Worm (Caenorhabditis elegans) whole organism, L1 larva: ENCODE measurements around the gene ugt-47.
"Not testable (repeated sequence)": the region's sequence is repeated elsewhere in the genome, so short reads cannot be mapped to it uniquely, and the experiment has no call there.

Experiments
- F16B12.6 ChIP-seq: fragments of 150-350 bp; optimal IDR thresholded peaks from 2 replicates; lab custom pipeline; 2014; ENCODE audit warnings: missing biosample characterization, missing genetic modification characterization
- alr-1 ChIP-seq: fragments of 200-800 bp; sonication (Bioruptor generic); optimal IDR thresholded peaks from 2 replicates; lab custom pipeline; 2018; ENCODE audit warnings: borderline replicate concordance, mild to moderate bottlenecking, missing genetic modification characterization, missing compliant biosample characterization
- ama-1 ChIP-seq: fragments of 150-350 bp; optimal IDR thresholded peaks from 2 replicates; lab custom pipeline; 2014
- blmp-1 ChIP-seq: fragments of 150-350 bp; optimal IDR thresholded peaks from 2 replicates; lab custom pipeline; 2014; ENCODE audit warnings: missing biosample characterization, missing genetic modification characterization
- ceh-63 ChIP-seq: fragments of 200-800 bp; sonication (Bioruptor generic); optimal IDR thresholded peaks from 2 replicates; lab custom pipeline; 2018; ENCODE audit warnings: mild to moderate bottlenecking, missing genetic modification characterization, missing compliant biosample characterization
- ceh-82 ChIP-seq, 3 experiments: fragments of 150-350 bp in 1 of 3; sonication (generic microtip) in 2 of 3; optimal IDR thresholded peaks; 2 replicates each; lab custom pipeline; 2014 to 2017; ENCODE audit warnings: missing biosample characterization in 3 of 3, missing genetic modification characterization in 3 of 3
- dpl-1 ChIP-seq, 3 experiments: fragments of 150-350 bp in 2 of 3; sonication (generic microtip) in 1 of 3; optimal IDR thresholded peaks; 2 replicates each; lab custom pipeline; 2014 to 2017; ENCODE audit warnings: missing biosample characterization in 3 of 3, missing genetic modification characterization in 3 of 3, missing genetic modification reagents in 3 of 3
- dsc-1 ChIP-seq: sonication (generic microtip); optimal IDR thresholded peaks from 2 replicates; lab custom pipeline; 2016; ENCODE audit warnings: mild to moderate bottlenecking, missing genetic modification characterization, missing compliant biosample characterization
- efl-1 ChIP-seq, 4 experiments: fragments of 150-350 bp; optimal IDR thresholded peaks in 3 of 4; peaks in 1 of 4; 1 replicate in 1 of 4; 2 replicates in 3 of 4; lab custom pipeline; 2014; ENCODE audit warnings: missing biosample characterization in 2 of 4, missing genetic modification characterization in 2 of 4, missing genetic modification reagents in 2 of 4
- efl-3 ChIP-seq: fragments of 200-800 bp; sonication (Bioruptor generic); optimal IDR thresholded peaks from 2 replicates; lab custom pipeline; 2018; ENCODE audit warnings: mild to moderate bottlenecking, missing genetic modification characterization, missing compliant biosample characterization
- elt-3 ChIP-seq, 6 experiments: fragments of 150-350 bp in 1 of 6; sonication (generic microtip); optimal IDR thresholded peaks; 2 replicates each; lab custom pipeline; 2017 to 2018; ENCODE audit warnings: missing biosample characterization in 6 of 6, missing genetic modification characterization in 6 of 6, inconsistent platforms in 1 of 6
- fkh-8 ChIP-seq: sonication (generic microtip); optimal IDR thresholded peaks from 2 replicates; lab custom pipeline; 2016; ENCODE audit warnings: mild to moderate bottlenecking, missing genetic modification characterization, missing compliant biosample characterization
- grh-1 ChIP-seq: fragments of 200-800 bp; sonication (Bioruptor generic); IDR thresholded peaks from 2 replicates; pipeline ENCODE4 v1.3.6; 2022; ENCODE audit warnings: missing genetic modification reagents, missing genetic modification characterization, missing compliant biosample characterization
- hlh-17 ChIP-seq: fragments of 200-800 bp; sonication (Bioruptor generic); optimal IDR thresholded peaks from 2 replicates; lab custom pipeline; 2018; ENCODE audit warnings: missing genetic modification characterization, mild to moderate bottlenecking, missing compliant biosample characterization, moderate library complexity, borderline replicate concordance
- hlh-4 ChIP-seq: sonication (generic microtip); optimal IDR thresholded peaks from 2 replicates; lab custom pipeline; 2016; ENCODE audit warnings: mild to moderate bottlenecking, missing genetic modification characterization, missing compliant biosample characterization
- irx-1 ChIP-seq: sonication (generic microtip); optimal IDR thresholded peaks from 2 replicates; lab custom pipeline; 2016; ENCODE audit warnings: missing genetic modification characterization, missing compliant biosample characterization
- isw-1 ChIP-seq: fragments of 200-800 bp; sonication (Bioruptor generic); IDR thresholded peaks from 2 replicates; pipeline ENCODE4 v1.3.6; 2022; ENCODE audit warnings: missing genetic modification characterization, missing compliant biosample characterization
- lin-13 ChIP-seq: fragments of 150-350 bp; optimal IDR thresholded peaks from 2 replicates; lab custom pipeline; 2014; ENCODE audit warnings: missing biosample characterization, missing genetic modification reagents, missing genetic modification characterization
- lin-14 ChIP-seq: fragments of 200-800 bp; sonication (Bioruptor generic); optimal IDR thresholded peaks from 2 replicates; lab custom pipeline; 2018; ENCODE audit warnings: mild to moderate bottlenecking, missing genetic modification characterization, moderate library complexity, missing compliant biosample characterization
- lin-15B ChIP-seq: fragments of 150-350 bp; sonication (generic microtip); optimal IDR thresholded peaks from 3 replicates; lab custom pipeline; 2014; ENCODE audit warnings: missing biosample characterization, missing genetic modification characterization
- lin-35 ChIP-seq, 2 experiments: fragments of 150-350 bp; optimal IDR thresholded peaks; 2 replicates each; lab custom pipeline; 2014; ENCODE audit warnings: missing biosample characterization in 2 of 2, missing genetic modification characterization in 2 of 2, missing genetic modification reagents in 2 of 2
- lsy-2 ChIP-seq, 2 experiments: fragments of 150-350 bp; optimal IDR thresholded peaks; 2 replicates each; lab custom pipeline; 2014; ENCODE audit warnings: missing biosample characterization in 2 of 2, missing genetic modification characterization in 2 of 2
- mab-9 ChIP-seq: fragments of 200-800 bp; sonication (Bioruptor generic); IDR thresholded peaks from 2 replicates; pipeline ENCODE4 v1.3.6; 2022; ENCODE audit warnings: missing genetic modification reagents, missing genetic modification characterization, missing compliant biosample characterization
- mep-1 ChIP-seq: fragments of 150-350 bp; optimal IDR thresholded peaks from 2 replicates; lab custom pipeline; 2014; ENCODE audit warnings: missing biosample characterization, missing genetic modification characterization
- nhr-19 ChIP-seq: fragments of 200-800 bp; sonication (Bioruptor generic); conservative IDR thresholded peaks from 2 replicates; pipeline ENCODE4 v1.3.6; 2022; ENCODE audit warnings: missing genetic modification characterization, missing compliant biosample characterization
- nhr-20 ChIP-seq: sonication (generic microtip); optimal IDR thresholded peaks from 2 replicates; lab custom pipeline; 2016; ENCODE audit warnings: mild to moderate bottlenecking, missing genetic modification characterization, missing compliant biosample characterization
- nhr-28 ChIP-seq: fragments of 150-350 bp; optimal IDR thresholded peaks from 2 replicates; lab custom pipeline; 2014; ENCODE audit warnings: missing biosample characterization, missing genetic modification characterization
- nhr-71 ChIP-seq: sonication (generic microtip); optimal IDR thresholded peaks from 2 replicates; lab custom pipeline; 2016; ENCODE audit warnings: mild to moderate bottlenecking, missing genetic modification characterization, moderate library complexity, missing compliant biosample characterization
- nhr-77 ChIP-seq: fragments of 150-350 bp; optimal IDR thresholded peaks from 2 replicates; lab custom pipeline; 2014; ENCODE audit warnings: missing biosample characterization, missing genetic modification characterization
- nhr-84 ChIP-seq: sonication (generic microtip); optimal IDR thresholded peaks from 2 replicates; lab custom pipeline; 2017; ENCODE audit warnings: missing biosample characterization, missing genetic modification characterization
- pag-3 ChIP-seq: sonication (generic microtip); optimal IDR thresholded peaks from 2 replicates; lab custom pipeline; 2017; ENCODE audit warnings: missing genetic modification characterization, mild to moderate bottlenecking, missing compliant biosample characterization, antibody characterized with exemption, borderline replicate concordance; ENCODE audit not compliant: insufficient read depth
- skn-1 ChIP-seq: fragments of 150-350 bp; optimal IDR thresholded peaks from 2 replicates; lab custom pipeline; 2014; ENCODE audit warnings: missing biosample characterization, missing genetic modification characterization
- snu-23 ChIP-seq: sonication (generic microtip); optimal IDR thresholded peaks from 2 replicates; lab custom pipeline; 2016; ENCODE audit warnings: missing genetic modification characterization, missing compliant biosample characterization
- sox-4 ChIP-seq: sonication (generic microtip); optimal IDR thresholded peaks from 2 replicates; lab custom pipeline; 2016; ENCODE audit warnings: missing genetic modification characterization, missing compliant biosample characterization
- sptf-1 ChIP-seq: fragments of 150-350 bp; optimal IDR thresholded peaks from 2 replicates; lab custom pipeline; 2014; ENCODE audit warnings: missing biosample characterization, missing genetic modification characterization
- swsn-7 ChIP-seq: sonication (generic microtip); optimal IDR thresholded peaks from 2 replicates; lab custom pipeline; 2016; ENCODE audit warnings: missing genetic modification characterization, missing compliant biosample characterization
- tbx-2 ChIP-seq: sonication (generic microtip); optimal IDR thresholded peaks from 2 replicates; lab custom pipeline; 2016; ENCODE audit warnings: missing genetic modification characterization, missing compliant biosample characterization
- unc-30 ChIP-seq: sonication (generic microtip); optimal IDR thresholded peaks from 2 replicates; lab custom pipeline; 2017; ENCODE audit warnings: missing biosample characterization, missing genetic modification characterization
- unc-62 ChIP-seq: fragments of 150-350 bp; optimal IDR thresholded peaks from 2 replicates; lab custom pipeline; 2014; ENCODE audit warnings: missing biosample characterization, missing genetic modification reagents, missing genetic modification characterization
- unc-86 ChIP-seq: sonication (generic microtip); optimal IDR thresholded peaks from 2 replicates; lab custom pipeline; 2016; ENCODE audit warnings: missing genetic modification characterization, missing compliant biosample characterization
- unc-98 ChIP-seq: fragments of 200-800 bp; sonication (Bioruptor generic); IDR thresholded peaks from 2 replicates; pipeline ENCODE4 v1.3.6; 2022; ENCODE audit warnings: missing genetic modification characterization, missing compliant biosample characterization
- ztf-11 ChIP-seq, 2 experiments: sonication (generic microtip); optimal IDR thresholded peaks; 2 replicates each; lab custom pipeline; 2016 to 2017; ENCODE audit warnings: missing genetic modification characterization in 2 of 2, missing biosample characterization in 1 of 2, missing compliant biosample characterization in 1 of 2

Gene ugt-47

ce11 chrV:10054872-10055271 lies 43.5 kb downstream of the ugt-47 start, which contains the start of gene yif-1:
Gene yif-1 (minus strand): TSS chrV:10054913.
- TF ChIP-seq lin-14 (GFP tag; lab: Kevin White, UChicago), result peak; percentile 15
- peak in 2 of 3 experiments; percentile 30 to 54 for TF ChIP-seq dpl-1 (GFP tag; optimal IDR thresholded peaks at IDR 0.05; lab: Kevin White, UChicago)
- peak; percentile 23 to 34 for TF ChIP-seq efl-1 (optimal IDR thresholded peaks at IDR 0.05; lab: Kevin White, UChicago)
- TF ChIP-seq efl-1 (GFP tag; optimal IDR thresholded peaks at IDR 0.05 in 1 of 2; lab: Kevin White, UChicago), result peak; percentile 31 to 90
- TF ChIP-seq blmp-1, result peak; percentile 19
- peak; percentile 82 for TF ChIP-seq F16B12.6 (tag; lab: Kevin White, UChicago)
- peak; percentile 58 for TF ChIP-seq mep-1 (tag; lab: Kevin White, UChicago)
- TF ChIP-seq irx-1, result no peak
- TF ChIP-seq skn-1 (tag; lab: Kevin White, UChicago), result peak; percentile 11
- peak; percentile 24 for TF ChIP-seq snu-23 (GFP tag; lab: Kevin White, UChicago)
- TF ChIP-seq nhr-71 (tag; lab: Kevin White, UChicago), result peak; percentile 43
- no peak for TF ChIP-seq unc-98 (GFP tag; lab: Robert Waterston, UW)
- no peak for TF ChIP-seq sox-4 (tag; lab: Kevin White, UChicago)
- no peak for TF ChIP-seq lin-15B (tag; lab: Kevin White, UChicago)
- TF ChIP-seq unc-86 (tag; lab: Kevin White, UChicago), result no peak
- no peak for TF ChIP-seq ama-1 (lab: Kevin White, UChicago)
- peak; percentile 15 for TF ChIP-seq nhr-20 (tag; lab: Kevin White, UChicago)
- TF ChIP-seq lsy-2 (tag; optimal IDR thresholded peaks at IDR 0.05; lab: Kevin White, UChicago), result peak; percentile 58 to 93
- TF ChIP-seq swsn-7 (tag; lab: Kevin White, UChicago), result no peak
- TF ChIP-seq, all 84 proteins: peak for 11

- no peak for TF ChIP-seq ceh-63 (GFP tag; lab: Kevin White, UChicago)
- TF ChIP-seq lin-13 (GFP tag; lab: Kevin White, UChicago), result no peak
- no peak for TF ChIP-seq mep-1 (tag; lab: Kevin White, UChicago)
- TF ChIP-seq sptf-1 (tag; lab: Kevin White, UChicago), result no peak
- no peak for TF ChIP-seq efl-3 (GFP tag; lab: Kevin White, UChicago)
Observed at ce11 chrV:10051855-10052254, 46.5 kb downstream of the ugt-47 start, which contains the start of gene str-118. Gene str-118 (plus strand): TSS chrV:10052155.

ce11 chrV:10049192-10049816 lies 49.1 kb downstream of the ugt-47 start:
- TF ChIP-seq isw-1 (GFP tag; lab: Robert Waterston, UW) (peak; percentile 12; the same call in 1 of the 2 replicates), nhr-19 (GFP tag; lab: Robert Waterston, UW) (peak; percentile 42), grh-1 (GFP tag; lab: Robert Waterston, UW) (peak; percentile 74), efl-1 (GFP tag; optimal IDR thresholded peaks at IDR 0.05 in 1 of 2; lab: Kevin White, UChicago) (peak in 1 of 2 experiments; percentile 78)
- TF ChIP-seq efl-1 (optimal IDR thresholded peaks at IDR 0.05; lab: Kevin White, UChicago), result not testable (repeated sequence)
- TF ChIP-seq, all 84 proteins: peak for 4; not testable (repeated sequence) for 80

ce11 chrV:10047189-10047588 lies 51.2 kb downstream of the ugt-47 start:
- TF ChIP-seq efl-1 (optimal IDR thresholded peaks at IDR 0.05; lab: Kevin White, UChicago), result no peak
- no peak for TF ChIP-seq efl-1 (GFP tag; optimal IDR thresholded peaks at IDR 0.05 in 1 of 2; lab: Kevin White, UChicago)
- no peak for TF ChIP-seq mab-9 (GFP tag; lab: Robert Waterston, UW)

ce11 chrV:10046503-10046902 lies 51.9 kb downstream of the ugt-47 start:
- TF ChIP-seq nhr-77 (tag; lab: Kevin White, UChicago), result no peak
- no peak for TF ChIP-seq alr-1 (tag; lab: Kevin White, UChicago)
- peak in 1 of 2 experiments; percentile 16 for TF ChIP-seq lin-35 (GFP tag; optimal IDR thresholded peaks at IDR 0.05; lab: Kevin White, UChicago)
- TF ChIP-seq pag-3 (tag; lab: Kevin White, UChicago), result no peak
- TF ChIP-seq ceh-82 (tag; optimal IDR thresholded peaks at IDR 0.05; lab: Kevin White, UChicago), result no peak
- no peak for TF ChIP-seq ztf-11 (tag; optimal IDR thresholded peaks at IDR 0.05; lab: Kevin White, UChicago)
- peak in 1 of 6 experiments; percentile 37 for TF ChIP-seq elt-3 (tag; optimal IDR thresholded peaks at IDR 0.05; lab: Kevin White, UChicago)
- TF ChIP-seq nhr-28 (tag; lab: Kevin White, UChicago), result no peak
- TF ChIP-seq lsy-2 (tag; optimal IDR thresholded peaks at IDR 0.05; lab: Kevin White, UChicago), result peak in 1 of 2 experiments; percentile 36
- TF ChIP-seq hlh-4 (tag; lab: Kevin White, UChicago), result no peak
- no peak for TF ChIP-seq nhr-84 (tag; lab: Kevin White, UChicago)
- TF ChIP-seq fkh-8 (tag; lab: Kevin White, UChicago), result no peak
- TF ChIP-seq mep-1 (tag; lab: Kevin White, UChicago), result peak; percentile 51
- no peak for TF ChIP-seq hlh-17 (GFP tag; lab: Kevin White, UChicago)
- TF ChIP-seq unc-30 (tag; lab: Kevin White, UChicago), result no peak
- TF ChIP-seq tbx-2 (tag; lab: Kevin White, UChicago), result no peak
- no peak for TF ChIP-seq nhr-71 (tag; lab: Kevin White, UChicago)
- no peak for TF ChIP-seq unc-62 (GFP tag; lab: Kevin White, UChicago)
- TF ChIP-seq dsc-1 (tag; lab: Kevin White, UChicago), result no peak
